Worm (Caenorhabditis elegans): ENCODE results near the gene ist-1.

DNA sequence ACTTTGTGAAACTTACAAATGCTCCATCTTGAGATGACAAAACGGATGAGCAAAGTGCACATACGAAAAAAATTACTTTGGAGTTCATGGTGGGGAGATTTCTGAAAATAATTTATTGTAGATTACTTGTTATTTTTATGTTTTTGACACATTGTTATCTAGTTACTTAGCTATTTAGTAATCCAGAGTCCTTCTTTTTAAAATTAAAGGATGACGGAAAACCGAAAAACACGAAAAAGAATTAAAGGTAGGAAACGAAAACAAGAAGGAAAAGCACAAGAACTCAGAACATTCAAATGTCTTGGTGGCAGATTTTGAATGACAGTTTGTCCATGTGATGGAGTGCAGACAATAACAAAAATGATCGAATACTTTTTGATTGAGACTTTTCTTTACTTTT is 9.6 kb upstream of the ist-1 start, which contains the start of gene hen-1:
- no peak for TF ChIP-seq ama-1 (optimal IDR thresholded peaks at IDR 0.05)
- TF ChIP-seq aly-1 (tag; optimal IDR thresholded peaks at IDR 0.05): no peak
- TF ChIP-seq flt-1 (GFP tag; IDR thresholded peaks at IDR 0.05): no peak
- no peak for TF ChIP-seq tbx-11 (GFP tag; IDR thresholded peaks at IDR 0.05)
- no peak for TF ChIP-seq hmg-4 (GFP tag; optimal IDR thresholded peaks at IDR 0.05)
